Worm (Caenorhabditis elegans) whole organism, mixed stage, embryonic: ENCODE results near the gene R08C7.1.

Experiments
- lsy-2 ChIP-seq: fragments of 150-350 bp; optimal IDR thresholded peaks from 2 replicates; lab custom pipeline; 2014; ENCODE audit warnings: missing biosample characterization, missing genetic modification characterization
- mab-5 ChIP-seq: fragments of 150-350 bp; optimal IDR thresholded peaks from 2 replicates; lab custom pipeline; 2014; ENCODE audit warnings: missing biosample characterization, missing genetic modification characterization
- nhr-237 ChIP-seq: fragments of 150-350 bp; optimal IDR thresholded peaks from 2 replicates; lab custom pipeline; 2014; ENCODE audit warnings: missing biosample characterization, missing genetic modification characterization
- nhr-28 ChIP-seq: fragments of 150-350 bp; optimal IDR thresholded peaks from 2 replicates; lab custom pipeline; 2014; ENCODE audit warnings: missing biosample characterization, missing genetic modification characterization
- nhr-76 ChIP-seq: sonication (generic microtip); optimal IDR thresholded peaks from 2 replicates; lab custom pipeline; 2017; ENCODE audit warnings: missing biosample characterization, missing genetic modification characterization
- pha-4 ChIP-seq: fragments of 150-350 bp; optimal IDR thresholded peaks from 2 replicates; lab custom pipeline; 2018; ENCODE audit warnings: missing biosample characterization, missing genetic modification reagents, missing genetic modification characterization
- snpc-4 ChIP-seq: fragments of 150-350 bp; optimal IDR thresholded peaks from 2 replicates; lab custom pipeline; 2014; ENCODE audit warnings: missing biosample characterization, missing genetic modification characterization

DNA sequence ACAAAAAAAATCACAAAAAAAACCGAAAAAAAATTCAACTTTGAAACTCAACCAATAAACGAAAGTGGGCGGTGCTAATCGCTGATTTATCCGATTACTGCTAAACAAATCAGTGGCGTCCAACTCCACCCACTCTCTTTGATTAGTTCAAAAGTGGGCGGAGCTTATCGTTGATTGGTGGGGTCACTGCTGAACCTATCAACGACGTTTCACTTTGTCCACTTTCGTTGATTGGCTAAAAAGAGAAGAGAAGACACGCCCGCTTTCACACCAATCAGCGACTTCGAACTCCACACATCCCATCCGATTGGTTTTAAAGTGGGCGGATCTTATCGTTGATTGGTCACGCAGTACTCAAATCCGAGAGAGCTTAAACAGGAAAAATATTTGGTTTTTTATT is 27.8 kb upstream of the R08C7.1 start:
- TF ChIP-seq mab-5 (tag; lab: Kevin White, UChicago) = no peak
- TF ChIP-seq nhr-76 = no peak
- TF ChIP-seq pha-4 (tag; lab: Kevin White, UChicago) = no peak
- no peak for TF ChIP-seq nhr-28 (tag; lab: Kevin White, UChicago)
- no peak for TF ChIP-seq nhr-237 (tag; lab: Kevin White, UChicago)
- no peak for TF ChIP-seq lsy-2 (tag; lab: Kevin White, UChicago)
- no peak for TF ChIP-seq snpc-4 (tag; lab: Kevin White, UChicago)
